Fruit fly (Drosophila melanogaster) whole organism, wandering third instar larva: ENCODE measurements around the gene Grip84.

Source experiments
- Abd-B ChIP-seq: fragments of >200 bp; optimal IDR thresholded peaks from 2 replicates; lab custom pipeline; 2017; ENCODE audit warnings: missing biosample characterization, missing genetic modification characterization
- CG32264 ChIP-seq: fragments of 200-800 bp; sonication (Bioruptor generic); optimal IDR thresholded peaks from 2 replicates; lab custom pipeline; 2016; ENCODE audit warnings: missing biosample characterization, missing genetic modification characterization
- CG9705 ChIP-seq: fragments of 200-800 bp; sonication (Bioruptor generic); optimal IDR thresholded peaks from 2 replicates; lab custom pipeline; 2018; ENCODE audit warnings: missing biosample characterization, mild to moderate bottlenecking, missing genetic modification characterization
- CrebA ChIP-seq: fragments of 200-800 bp; sonication (Bioruptor generic); optimal IDR thresholded peaks from 2 replicates; lab custom pipeline; 2016; ENCODE audit warnings: missing biosample characterization, mild to moderate bottlenecking, missing genetic modification characterization, borderline replicate concordance
- Dfd ChIP-seq: fragments of >200 bp; optimal IDR thresholded peaks from 2 replicates; lab custom pipeline; 2017; ENCODE audit warnings: missing biosample characterization, missing genetic modification characterization
- Dif ChIP-seq: fragments of 200-275, 200-300 bp; sonication (Bioruptor generic); optimal IDR thresholded peaks from 2 replicates; lab custom pipeline; 2018; ENCODE audit warnings: missing biosample characterization, missing genetic modification characterization; ENCODE audit not compliant: partially characterized antibody
- GATAd ChIP-seq: sonication (Bioruptor generic); optimal IDR thresholded peaks from 2 replicates; lab custom pipeline; 2016; ENCODE audit warnings: missing biosample characterization, missing genetic modification characterization
- HLH106 ChIP-seq: fragments of 200-800 bp; optimal IDR thresholded peaks from 3 replicates; lab custom pipeline; 2019; ENCODE audit warnings: missing biosample characterization, mild to moderate bottlenecking, missing genetic modification characterization, moderate library complexity
- Hnf4 ChIP-seq: fragments of 200-800 bp; sonication (Bioruptor generic); optimal IDR thresholded peaks from 2 replicates; lab custom pipeline; 2016; ENCODE audit warnings: missing biosample characterization, mild to moderate bottlenecking, missing genetic modification characterization
- Hr78 ChIP-seq: fragments of >200 bp; optimal IDR thresholded peaks from 2 replicates; lab custom pipeline; 2017; ENCODE audit warnings: missing biosample characterization, missing genetic modification characterization
- Hr83 ChIP-seq: fragments of 200-300 bp; sonication (Bioruptor generic); optimal IDR thresholded peaks from 2 replicates; lab custom pipeline; 2016; ENCODE audit warnings: missing biosample characterization, mild to moderate bottlenecking, missing genetic modification characterization, moderate library complexity; ENCODE audit not compliant: poor library complexity, severe bottlenecking
- Jra ChIP-seq: sonication (Bioruptor generic); optimal IDR thresholded peaks from 2 replicates; lab custom pipeline; 2016; ENCODE audit warnings: missing biosample characterization, missing genetic modification characterization
- Mio ChIP-seq: sonication (Bioruptor generic); optimal IDR thresholded peaks from 2 replicates; lab custom pipeline; 2016; ENCODE audit warnings: missing biosample characterization, missing genetic modification characterization
- Myc ChIP-seq: fragments of >200 bp; optimal IDR thresholded peaks from 2 replicates; lab custom pipeline; 2017
- N ChIP-seq: fragments of >200 bp; optimal IDR thresholded peaks from 2 replicates; lab custom pipeline; 2018; ENCODE audit warnings: missing biosample characterization, missing external identifiers, missing genetic modification characterization
- OdsH ChIP-seq: fragments of 200-800 bp; sonication (Bioruptor generic); optimal IDR thresholded peaks from 2 replicates; lab custom pipeline; 2016; ENCODE audit warnings: missing biosample characterization, mild to moderate bottlenecking, missing genetic modification characterization
- Rel ChIP-seq, 2 experiments: fragments of 200-800 bp; sonication (Bioruptor generic) in 1 of 2; optimal IDR thresholded peaks; 2 replicates in 1 of 2; 3 replicates in 1 of 2; lab custom pipeline; 2016 to 2019; ENCODE audit warnings: mild to moderate bottlenecking in 2 of 2, missing biosample characterization in 2 of 2, missing genetic modification characterization in 2 of 2, moderate library complexity in 1 of 2
- Sp1 ChIP-seq: fragments of 200-800 bp; sonication (Bioruptor generic); optimal IDR thresholded peaks from 3 replicates; lab custom pipeline; 2019; ENCODE audit warnings: missing biosample characterization, mild to moderate bottlenecking, missing genetic modification characterization, moderate library complexity
- Vsx2 ChIP-seq: fragments of 200-300, 225-300 bp; sonication (Bioruptor generic); optimal IDR thresholded peaks from 2 replicates; lab custom pipeline; 2018; ENCODE audit warnings: missing biosample characterization, missing genetic modification characterization; ENCODE audit not compliant: partially characterized antibody
- br ChIP-seq: fragments of 200-800 bp; sonication (Bioruptor generic); optimal IDR thresholded peaks from 2 replicates; lab custom pipeline; 2016; ENCODE audit warnings: missing biosample characterization, missing genetic modification characterization
- brk ChIP-seq: fragments of 200-800 bp; sonication (Bioruptor generic); optimal IDR thresholded peaks from 2 replicates; lab custom pipeline; 2016; ENCODE audit warnings: missing biosample characterization, mild to moderate bottlenecking, missing genetic modification characterization
- dl ChIP-seq, 2 experiments: fragments of 175-275, 200-275 bp in 1 of 2; fragments of 200-275 bp in 1 of 2; sonication (Bioruptor generic); optimal IDR thresholded peaks; lab custom pipeline; 2018; ENCODE audit warnings: mild to moderate bottlenecking in 2 of 2, missing biosample characterization in 2 of 2, missing genetic modification characterization in 2 of 2, moderate library complexity in 2 of 2; ENCODE audit not compliant: partially characterized antibody in 2 of 2, insufficient read depth in 1 of 2
- dmrt93B ChIP-seq: fragments of 200-800 bp; sonication (Bioruptor generic); optimal IDR thresholded peaks from 2 replicates; lab custom pipeline; 2018; ENCODE audit warnings: missing biosample characterization, mild to moderate bottlenecking, missing genetic modification characterization
- dsf ChIP-seq: sonication (Bioruptor generic); optimal IDR thresholded peaks from 2 replicates; lab custom pipeline; 2016; ENCODE audit warnings: missing biosample characterization, missing genetic modification characterization, borderline replicate concordance
- ey ChIP-seq: fragments of 200-800 bp; sonication (Bioruptor generic); optimal IDR thresholded peaks from 2 replicates; lab custom pipeline; 2016; ENCODE audit warnings: missing biosample characterization, missing genetic modification characterization
- foxo ChIP-seq, 2 experiments: fragments of 200-800 bp; sonication (Bioruptor generic); optimal IDR thresholded peaks; 2 replicates in 1 of 2; 3 replicates in 1 of 2; lab custom pipeline; 2016 to 2017; ENCODE audit warnings: missing biosample characterization in 2 of 2, missing genetic modification characterization in 2 of 2
- fru ChIP-seq: fragments of 200-800 bp; sonication (Bioruptor generic); optimal IDR thresholded peaks from 3 replicates; lab custom pipeline; 2016; ENCODE audit warnings: missing biosample characterization, mild to moderate bottlenecking, missing genetic modification characterization
- h ChIP-seq: fragments of 200-800 bp; sonication (Bioruptor generic); optimal IDR thresholded peaks from 3 replicates; lab custom pipeline; 2016; ENCODE audit warnings: missing biosample characterization, mild to moderate bottlenecking, missing genetic modification characterization
- jim ChIP-seq: fragments of 175-275, 200-325 bp; sonication (Bioruptor generic); optimal IDR thresholded peaks from 2 replicates; lab custom pipeline; 2016; ENCODE audit warnings: missing biosample characterization, mild to moderate bottlenecking, missing genetic modification characterization
- lola ChIP-seq: fragments of >200 bp; optimal IDR thresholded peaks from 2 replicates; lab custom pipeline; 2017; ENCODE audit warnings: missing biosample characterization, missing genetic modification characterization
- pan ChIP-seq: fragments of >200 bp; optimal IDR thresholded peaks from 2 replicates; lab custom pipeline; 2017
- psq ChIP-seq: fragments of 200-800 bp; sonication (Bioruptor generic); optimal IDR thresholded peaks from 3 replicates; lab custom pipeline; 2017; ENCODE audit warnings: missing biosample characterization, mild to moderate bottlenecking, missing genetic modification characterization, moderate library complexity
- rgr ChIP-seq: fragments of 200-800 bp; sonication (Bioruptor generic); optimal IDR thresholded peaks from 3 replicates; lab custom pipeline; 2016; ENCODE audit warnings: missing biosample characterization, mild to moderate bottlenecking, missing genetic modification characterization
- sage ChIP-seq: fragments of 200-800 bp; sonication (Bioruptor generic); optimal IDR thresholded peaks from 2 replicates; lab custom pipeline; 2016; ENCODE audit warnings: missing biosample characterization, mild to moderate bottlenecking, missing genetic modification characterization
- sv ChIP-seq: fragments of 200-800 bp; sonication (Bioruptor generic); optimal IDR thresholded peaks from 3 replicates; lab custom pipeline; 2016; ENCODE audit warnings: missing biosample characterization, missing genetic modification characterization
- tai ChIP-seq: sonication (Bioruptor generic); optimal IDR thresholded peaks from 2 replicates; lab custom pipeline; 2016; ENCODE audit warnings: missing biosample characterization, missing genetic modification characterization
- usp ChIP-seq: fragments of >200 bp; optimal IDR thresholded peaks from 2 replicates; lab custom pipeline; 2017; ENCODE audit warnings: missing biosample characterization, missing genetic modification characterization
- woc ChIP-seq: sonication (Bioruptor generic); optimal IDR thresholded peaks from 2 replicates; lab custom pipeline; 2016; ENCODE audit warnings: missing biosample characterization, mild to moderate bottlenecking, missing genetic modification characterization

The Grip84 gene

dm6 chrX:19601644-19602043, 36.1 kb upstream of the Grip84 start, which contains the start of gene CG14220:
TSS of gene CG14220 (minus strand) at chrX:19601851.
- TF ChIP-seq Hr83 (GFP tag; lab: Kevin White, UChicago) (peak; percentile 67), Hnf4 (peak; percentile 22), Rel (GFP tag; optimal IDR thresholded peaks at IDR 0.05; lab: Kevin White, UChicago) (no peak), Rel (tag; optimal IDR thresholded peaks at IDR 0.05; lab: Kevin White, UChicago) (peak; percentile 46), Dif (GFP tag; lab: Kevin White, UChicago) (peak; percentile 8), rgr (GFP tag; lab: Kevin White, UChicago) (no peak), HLH106 (tag; lab: Kevin White, UChicago) (peak; percentile 6), Abd-B (GFP tag; lab: Kevin White, UChicago) (no peak), h (GFP tag; lab: Kevin White, UChicago) (peak; percentile 22), Sp1 (GFP tag; lab: Kevin White, UChicago) (peak; percentile 15), fru (GFP tag; lab: Kevin White, UChicago) (no peak)

dm6 chrX:19598503-19598902, 32.9 kb upstream of the Grip84 start:
- TF ChIP-seq GATAd (GFP tag; lab: Kevin White, UChicago) (no peak), Dfd (peak; percentile 87)
- TF ChIP-seq, all 38 proteins: peak for 1

dm6 chrX:19597684-19598363, 32.3 kb upstream of the Grip84 start, which contains the start of gene RpS10b:
TSS of gene RpS10b (plus strand) at chrX:19598031.
- no peak for TF ChIP-seq sage
- TF ChIP-seq Vsx2 (GFP tag; lab: Kevin White, UChicago) = no peak
- no peak for TF ChIP-seq tai (GFP tag; lab: Kevin White, UChicago)
- peak; percentile 73 for TF ChIP-seq HLH106 (tag; lab: Kevin White, UChicago)
- peak; percentile 86 for TF ChIP-seq br (GFP tag; lab: Kevin White, UChicago)
- no peak for TF ChIP-seq CrebA (GFP tag; lab: Kevin White, UChicago)
- TF ChIP-seq Hnf4 = peak; percentile 70
- no peak for TF ChIP-seq Hr78 (GFP tag; lab: Kevin White, UChicago)
- TF ChIP-seq Jra (GFP tag; lab: Kevin White, UChicago) = peak; percentile 63
- TF ChIP-seq dl (GFP tag; optimal IDR thresholded peaks at IDR 0.05; lab: Kevin White, UChicago; ENCODE audit: insufficient read depth in 1 of 2, partially characterized antibody in 2 of 2) = no peak
- no peak for TF ChIP-seq usp
- TF ChIP-seq psq (GFP tag; lab: Kevin White, UChicago) = peak; percentile 66
- TF ChIP-seq Sp1 (GFP tag; lab: Kevin White, UChicago) = peak; percentile 90
- TF ChIP-seq Mio (GFP tag; lab: Kevin White, UChicago) = peak; percentile 52
- TF ChIP-seq Hr83 (GFP tag; lab: Kevin White, UChicago) = peak; percentile 78
- TF ChIP-seq sv (GFP tag; lab: Kevin White, UChicago) = peak; percentile 58
- TF ChIP-seq h (GFP tag; lab: Kevin White, UChicago) = peak; percentile 86
- peak; percentile 61 for TF ChIP-seq woc (GFP tag; lab: Kevin White, UChicago)
- peak; percentile 88 for TF ChIP-seq rgr (GFP tag; lab: Kevin White, UChicago)
- peak in 1 of 2 experiments; percentile 49 for TF ChIP-seq foxo (GFP tag; optimal IDR thresholded peaks at IDR 0.05; lab: Kevin White, UChicago)
- TF ChIP-seq dmrt93B (GFP tag; lab: Kevin White, UChicago) = peak; percentile 94
- TF ChIP-seq Dif (GFP tag; lab: Kevin White, UChicago) = no peak
- TF ChIP-seq dsf = peak; percentile 38
- TF ChIP-seq CG9705 = peak; percentile 92
- TF ChIP-seq ey (GFP tag; lab: Kevin White, UChicago) = peak; percentile 60
- TF ChIP-seq brk (GFP tag; lab: Kevin White, UChicago) = peak; percentile 36
- peak; percentile 40 for TF ChIP-seq CG32264
- TF ChIP-seq N (GFP tag; lab: Kevin White, UChicago) = no peak
- no peak for TF ChIP-seq lola
- no peak for TF ChIP-seq pan (lab: Kevin White, UChicago)
- peak; percentile 43 for TF ChIP-seq Myc (lab: Kevin White, UChicago)
- TF ChIP-seq Abd-B (GFP tag; lab: Kevin White, UChicago) = no peak
- TF ChIP-seq fru (GFP tag; lab: Kevin White, UChicago) = peak; percentile 65
- peak; percentile 3 for TF ChIP-seq GATAd (GFP tag; lab: Kevin White, UChicago)
- peak; percentile 79 for TF ChIP-seq OdsH (GFP tag; lab: Kevin White, UChicago)
- TF ChIP-seq Rel (GFP tag; optimal IDR thresholded peaks at IDR 0.05; lab: Kevin White, UChicago) = peak; percentile 23
- peak; percentile 65 for TF ChIP-seq Rel (tag; optimal IDR thresholded peaks at IDR 0.05; lab: Kevin White, UChicago)
- no peak for TF ChIP-seq Dfd
- TF ChIP-seq jim (GFP tag; lab: Kevin White, UChicago) = no peak
